Worm (Caenorhabditis elegans) whole organism, L4/young adult: ENCODE results near the gene odr-8.

ENCODE experiments used
- W03F9.2 ChIP-seq: fragments of 150-350 bp; optimal IDR thresholded peaks from 2 replicates; lab custom pipeline; 2014; ENCODE audit warnings: missing biosample characterization, missing genetic modification characterization
- him-1 ChIP-seq: sonication (generic microtip); optimal IDR thresholded peaks from 2 replicates; lab custom pipeline; 2016; ENCODE audit warnings: missing genotype, missing genetic modification reagents, missing genetic modification characterization, missing compliant biosample characterization

DNA sequence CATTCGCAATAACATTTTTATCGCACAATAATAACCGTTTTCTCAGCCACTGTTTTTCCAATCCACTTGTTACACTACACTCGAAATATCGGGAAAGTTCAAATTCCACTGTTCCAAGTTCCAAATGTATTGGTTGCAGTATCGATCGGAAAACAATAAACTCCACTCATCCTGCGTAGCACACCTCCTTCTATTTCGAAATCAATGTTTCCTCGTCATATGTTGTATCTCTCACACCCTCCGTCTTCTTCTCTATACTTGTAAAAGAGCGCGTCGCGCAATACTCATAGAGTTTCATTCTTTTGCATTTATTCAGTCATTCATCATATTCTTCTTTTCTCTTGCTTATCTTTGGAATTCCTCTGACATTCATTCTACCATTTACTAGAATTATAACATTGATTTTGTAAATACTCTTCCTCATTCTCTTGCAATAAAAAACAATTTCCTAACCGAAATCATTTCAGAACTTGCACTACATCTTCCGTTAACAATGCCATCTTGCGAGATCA lies 18.8 kb upstream of the odr-8 start, which contains the start of gene sup-36:
- TF ChIP-seq W03F9.2 (tag; lab: Kevin White, UChicago) (no peak), him-1 (tag; lab: Kevin White, UChicago) (no peak)
